Worm (Caenorhabditis elegans): ENCODE results near the gene cfap-20.
A peak's percentile ranks its signal among the peaks of the same experiment; 100 is the strongest.

cfap-20 gene

DNA sequence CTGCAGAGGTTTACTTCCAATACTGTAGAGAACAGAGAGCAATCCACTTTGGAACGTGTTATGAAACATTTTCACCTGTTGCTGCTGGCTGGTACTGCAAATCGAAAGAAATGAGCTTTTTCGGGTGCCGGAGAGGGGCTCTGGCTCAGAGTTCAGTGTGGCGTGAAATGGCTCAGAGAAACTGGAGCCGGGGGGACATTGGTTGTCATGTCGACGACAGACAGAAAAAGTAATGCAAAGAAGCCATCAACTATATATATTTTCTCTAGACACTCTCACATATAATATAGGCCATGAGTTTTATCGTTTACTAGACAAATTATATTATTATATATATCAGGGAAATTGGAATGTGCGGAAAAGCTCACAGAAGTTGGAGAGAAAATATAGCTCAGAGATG is at the start of gene cfap-20:
cfap-20 (minus strand) TSS at position 101 of the 400 bp plus-strand sequence.
- no peak for TF ChIP-seq ahr-1 (tag; optimal IDR thresholded peaks at IDR 0.05)
- TF ChIP-seq ceh-31 (tag; optimal IDR thresholded peaks at IDR 0.05) = no peak
- TF ChIP-seq ref-2 (tag; optimal IDR thresholded peaks at IDR 0.05) = no peak
- no peak for TF ChIP-seq syd-9 (tag; optimal IDR thresholded peaks at IDR 0.05)
- TF ChIP-seq ceh-30 (tag; optimal IDR thresholded peaks at IDR 0.05) = no peak
- TF ChIP-seq ceh-22 (tag; optimal IDR thresholded peaks at IDR 0.05) = no peak
- no peak for TF ChIP-seq ceh-19 (GFP tag; optimal IDR thresholded peaks at IDR 0.05)

DNA sequence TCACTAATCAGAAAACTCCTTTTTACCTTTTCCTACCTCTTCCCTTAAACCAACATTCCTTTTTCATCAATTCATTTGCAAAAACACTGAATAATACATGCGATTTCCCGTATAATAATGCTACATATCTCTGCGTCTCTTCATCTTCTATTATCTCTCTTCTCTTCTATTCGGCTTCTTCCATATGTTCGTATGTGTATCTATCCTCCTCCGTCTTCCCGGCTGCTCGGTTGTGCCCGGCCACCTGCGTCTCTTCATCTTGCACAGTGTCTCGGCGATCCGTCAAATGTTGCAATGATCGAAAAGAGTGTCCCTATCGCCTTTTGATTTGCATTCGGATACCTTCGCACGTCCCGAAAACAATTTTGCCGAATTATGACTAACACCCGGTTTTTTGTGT is 46.0 kb upstream of the cfap-20 start:
- TF ChIP-seq ceh-22 (tag; optimal IDR thresholded peaks at IDR 0.05) (no peak), gmeb-2 (tag; optimal IDR thresholded peaks at IDR 0.05) (no peak), unc-55 (GFP tag; optimal IDR thresholded peaks at IDR 0.05) (no peak), unc-3 (GFP tag; conservative IDR thresholded peaks at IDR 0.05) (no peak), unc-3 (tag; optimal IDR thresholded peaks at IDR 0.05) (no peak), pha-4 (tag; optimal IDR thresholded peaks at IDR 0.05) (no peak), K02D7.2 (tag; optimal IDR thresholded peaks at IDR 0.05) (no peak), hlh-30 (tag; optimal IDR thresholded peaks at IDR 0.05; ENCODE audit: insufficient read depth) (no peak), ceh-34 (tag; optimal IDR thresholded peaks at IDR 0.05) (peak; percentile 64), nhr-11 (tag; optimal IDR thresholded peaks at IDR 0.05) (no peak), ceh-31 (tag; optimal IDR thresholded peaks at IDR 0.05) (peak; percentile 1), elt-2 (tag; optimal IDR thresholded peaks at IDR 0.05) (no peak), pax-1 (tag; optimal IDR thresholded peaks at IDR 0.05) (no peak), ceh-48 (tag; optimal IDR thresholded peaks at IDR 0.05) (no peak), fax-1 (tag; optimal IDR thresholded peaks at IDR 0.05) (no peak), ceh-24 (tag; optimal IDR thresholded peaks at IDR 0.05) (no peak), ama-1 (optimal IDR thresholded peaks at IDR 0.05) (no peak), mec-3 (tag; optimal IDR thresholded peaks at IDR 0.05; ENCODE audit: borderline replicate concordance) (no peak), pqm-1 (tag; optimal IDR thresholded peaks at IDR 0.05) (no peak), ceh-18 (tag; optimal IDR thresholded peaks at IDR 0.05) (peak; percentile 3), ceh-9 (tag; optimal IDR thresholded peaks at IDR 0.05) (no peak), tbx-2 (tag; optimal IDR thresholded peaks at IDR 0.05) (no peak), eyg-1 (tag; optimal IDR thresholded peaks at IDR 0.05) (no peak), elt-4 (tag; optimal IDR thresholded peaks at IDR 0.05) (no peak), ttx-3 (tag; optimal IDR thresholded peaks at IDR 0.05) (no peak), pha-2 (tag; optimal IDR thresholded peaks at IDR 0.05) (peak; percentile 8), hlh-8 (tag; optimal IDR thresholded peaks at IDR 0.05) (peak; percentile 74), fkh-6 (tag; optimal IDR thresholded peaks at IDR 0.05) (no peak), tbx-7 (tag; optimal IDR thresholded peaks at IDR 0.05) (no peak), ceh-30 (tag; optimal IDR thresholded peaks at IDR 0.05) (no peak), sox-2 (GFP tag; IDR thresholded peaks at IDR 0.05) (no peak), che-1 (tag; optimal IDR thresholded peaks at IDR 0.05) (no peak), T23F11.4 (GFP tag; optimal IDR thresholded peaks at IDR 0.05) (no peak), npax-4 (tag; optimal IDR thresholded peaks at IDR 0.05) (no peak), fkh-10 (GFP tag; optimal IDR thresholded peaks at IDR 0.05) (no peak), pros-1 (tag; optimal IDR thresholded peaks at IDR 0.05) (no peak), unc-86 (tag; optimal IDR thresholded peaks at IDR 0.05) (no peak), unc-42 (tag; optimal IDR thresholded peaks at IDR 0.05) (no peak), syd-9 (tag; optimal IDR thresholded peaks at IDR 0.05) (no peak), nfya-1 (tag; optimal IDR thresholded peaks at IDR 0.05) (peak; percentile 6)

DNA sequence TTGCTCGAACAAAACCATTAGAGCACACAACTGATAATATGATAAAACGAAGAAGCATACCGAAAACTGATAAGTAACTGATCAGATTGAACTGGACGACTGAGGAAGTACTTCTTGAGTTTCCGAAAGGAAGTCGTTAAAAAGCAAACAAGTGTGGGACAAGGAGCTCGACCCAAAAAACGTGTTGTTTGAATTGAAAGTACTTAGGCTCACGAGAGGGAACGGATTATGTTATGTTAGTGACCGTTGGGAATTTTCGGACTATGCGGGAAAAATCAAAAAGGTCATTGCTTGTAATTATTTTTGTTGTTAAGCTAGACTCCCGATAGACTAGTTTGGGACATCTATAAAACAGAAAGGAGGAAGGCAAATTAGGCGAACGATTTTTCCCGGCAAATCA is 44.3 kb upstream of the cfap-20 start, which contains the start of gene C48D5.3:
C48D5.3 (minus strand) TSS at position 101 of the 400 bp plus-strand sequence.
- TF ChIP-seq lin-11 (tag; optimal IDR thresholded peaks at IDR 0.05) (no peak), ahr-1 (tag; optimal IDR thresholded peaks at IDR 0.05) (no peak), dmd-4 (tag; optimal IDR thresholded peaks at IDR 0.05; ENCODE audit: borderline replicate concordance) (no peak), unc-86 (tag; optimal IDR thresholded peaks at IDR 0.05) (no peak), ceh-19 (GFP tag; optimal IDR thresholded peaks at IDR 0.05) (no peak), ttx-3 (tag; optimal IDR thresholded peaks at IDR 0.05) (no peak), ceh-24 (tag; optimal IDR thresholded peaks at IDR 0.05) (no peak), pax-1 (tag; optimal IDR thresholded peaks at IDR 0.05) (no peak), npax-4 (tag; optimal IDR thresholded peaks at IDR 0.05) (no peak), sox-2 (GFP tag; IDR thresholded peaks at IDR 0.05) (no peak), elt-2 (tag; optimal IDR thresholded peaks at IDR 0.05) (no peak), K09A11.1 (tag; optimal IDR thresholded peaks at IDR 0.05; ENCODE audit: insufficient read depth) (no peak), hlh-6 (tag; optimal IDR thresholded peaks at IDR 0.05) (no peak), unc-42 (tag; optimal IDR thresholded peaks at IDR 0.05) (no peak)
